Worm (Caenorhabditis elegans): Measurements from ENCODE around the gene C23G10.7.

- TF ChIP-seq ama-1 (optimal IDR thresholded peaks at IDR 0.05): no peak
- TF ChIP-seq R02D3.7 (tag; optimal IDR thresholded peaks at IDR 0.05): no peak
- no peak for TF ChIP-seq aly-2 (tag; optimal IDR thresholded peaks at IDR 0.05)
- TF ChIP-seq ZK546.5 (tag; optimal IDR thresholded peaks at IDR 0.05): no peak
- TF ChIP-seq lin-39 (tag; optimal IDR thresholded peaks at IDR 0.05): no peak
- TF ChIP-seq fos-1 (tag; optimal IDR thresholded peaks at IDR 0.05): no peak
- TF ChIP-seq nhr-76 (tag; optimal IDR thresholded peaks at IDR 0.05): no peak
- TF ChIP-seq nhr-12 (tag; optimal IDR thresholded peaks at IDR 0.05): no peak
- no peak for TF ChIP-seq nfya-1 (tag; optimal IDR thresholded peaks at IDR 0.05; ENCODE audit: insufficient read depth)
- TF ChIP-seq hmg-11 (tag; optimal IDR thresholded peaks at IDR 0.05): no peak
- no peak for TF ChIP-seq jun-1 (tag; optimal IDR thresholded peaks at IDR 0.05)
Observed at ce11 chrIII:6208984-6209383, 10.8 kb upstream of the C23G10.7 start, which contains the start of gene C23G10.1.
